Fruit fly (Drosophila melanogaster) whole organism, prepupa: Measurements from ENCODE around the gene path.
A peak's percentile ranks its signal among the peaks of the same experiment; 100 is the strongest.

Source experiments
- Blimp-1 ChIP-seq: fragments of 200-800 bp; sonication (Bioruptor generic); optimal IDR thresholded peaks from 3 replicates; lab custom pipeline; 2017; ENCODE audit warnings: missing biosample characterization, missing genetic modification characterization, mild to moderate bottlenecking, moderate library complexity, missing genetic modification reagents
- CG10631 ChIP-seq: fragments of 200-800 bp; sonication (Bioruptor generic); optimal IDR thresholded peaks from 2 replicates; lab custom pipeline; 2016; ENCODE audit warnings: missing biosample characterization, missing genetic modification characterization
- CG10669 ChIP-seq: fragments of 200-800 bp; sonication (Bioruptor generic); optimal IDR thresholded peaks from 3 replicates; lab custom pipeline; 2018; ENCODE audit warnings: missing biosample characterization, mild to moderate bottlenecking, missing genetic modification characterization, moderate library complexity
- CG11902 ChIP-seq: fragments of 200-800 bp; sonication (Bioruptor generic); optimal IDR thresholded peaks from 3 replicates; lab custom pipeline; 2016; ENCODE audit warnings: missing biosample characterization, missing genetic modification characterization
- CG15336 ChIP-seq: fragments of 200-800 bp; sonication (Bioruptor generic); IDR thresholded peaks from 2 replicates; pipeline ENCODE4 v1.3.6; 2022; ENCODE audit warnings: missing biosample characterization, missing genetic modification characterization
- CG16779 ChIP-seq: fragments of 200-800 bp; sonication (Bioruptor generic); optimal IDR thresholded peaks from 3 replicates; lab custom pipeline; 2017; ENCODE audit warnings: missing biosample characterization, mild to moderate bottlenecking, missing genetic modification characterization
- CG34406 ChIP-seq: fragments of 200-800 bp; sonication (Bioruptor generic); optimal IDR thresholded peaks from 3 replicates; lab custom pipeline; 2016; ENCODE audit warnings: missing biosample characterization, missing genetic modification characterization
- CG3919 ChIP-seq: fragments of 200-800 bp; sonication (Bioruptor generic); optimal IDR thresholded peaks from 3 replicates; lab custom pipeline; 2016; ENCODE audit warnings: missing biosample characterization, missing genetic modification characterization
- CG4318 ChIP-seq: fragments of 200-800 bp; sonication (Bioruptor generic); optimal IDR thresholded peaks from 3 replicates; lab custom pipeline; 2017; ENCODE audit warnings: missing biosample characterization, mild to moderate bottlenecking, missing genetic modification characterization
- CG6163 ChIP-seq: fragments of 200-800 bp; sonication (Bioruptor generic); IDR thresholded peaks from 3 replicates; pipeline ENCODE4 v1.3.6; 2022; ENCODE audit warnings: missing biosample characterization, missing genetic modification characterization
- CG6276 ChIP-seq: fragments of 200-800 bp; sonication (Bioruptor generic); optimal IDR thresholded peaks from 2 replicates; lab custom pipeline; 2017; ENCODE audit warnings: missing biosample characterization, mild to moderate bottlenecking, missing genetic modification characterization
- CG6792 ChIP-seq: fragments of 200-800 bp; sonication (Bioruptor generic); optimal IDR thresholded peaks from 3 replicates; lab custom pipeline; 2016; ENCODE audit warnings: missing biosample characterization, missing genetic modification characterization
- CG6808 ChIP-seq: fragments of 200-800 bp; sonication (Bioruptor generic); optimal IDR thresholded peaks from 3 replicates; lab custom pipeline; 2017; ENCODE audit warnings: missing biosample characterization, missing genetic modification characterization, mild to moderate bottlenecking, moderate library complexity, missing genetic modification reagents
- CG6854 ChIP-seq: fragments of 200-800 bp; sonication (Bioruptor generic); optimal IDR thresholded peaks from 2 replicates; lab custom pipeline; 2017; ENCODE audit warnings: missing biosample characterization, mild to moderate bottlenecking, missing genetic modification characterization
- CG7368 ChIP-seq: fragments of 200-800 bp; sonication (Bioruptor generic); optimal IDR thresholded peaks from 3 replicates; lab custom pipeline; 2016; ENCODE audit warnings: missing biosample characterization, missing genetic modification characterization
- CG8119 ChIP-seq: fragments of 200-800 bp; sonication (Bioruptor generic); IDR thresholded peaks from 3 replicates; pipeline ENCODE4 v1.3.6; 2022; ENCODE audit warnings: missing biosample characterization, missing genetic modification characterization
- CG8319 ChIP-seq: fragments of 200-800 bp; sonication (Bioruptor generic); optimal IDR thresholded peaks from 3 replicates; lab custom pipeline; 2016; ENCODE audit warnings: missing biosample characterization, missing genetic modification characterization
- CG8632 ChIP-seq: fragments of 200-800 bp; sonication (Bioruptor generic); optimal IDR thresholded peaks from 3 replicates; lab custom pipeline; 2016; ENCODE audit warnings: missing biosample characterization, missing genetic modification characterization
- CG9139 ChIP-seq: fragments of 200-800 bp; sonication (Bioruptor generic); optimal IDR thresholded peaks from 3 replicates; lab custom pipeline; 2017; ENCODE audit warnings: missing biosample characterization, mild to moderate bottlenecking, missing genetic modification characterization
- Eip78C ChIP-seq: fragments of 200-800 bp; sonication (Bioruptor generic); peaks from one replicate; lab custom pipeline; 2016; ENCODE audit warnings: missing biosample characterization, missing genetic modification characterization
- Eip93F ChIP-seq: fragments of 200-800 bp; sonication (Bioruptor generic); optimal IDR thresholded peaks from 2 replicates; lab custom pipeline; 2016; ENCODE audit warnings: missing biosample characterization, mild to moderate bottlenecking, missing genetic modification characterization
- Ets21C ChIP-seq: fragments of 200-800 bp; sonication (Bioruptor generic); optimal IDR thresholded peaks from 3 replicates; lab custom pipeline; 2016; ENCODE audit warnings: missing biosample characterization, missing genetic modification characterization
- Ets96B ChIP-seq: fragments of 200-800 bp; optimal IDR thresholded peaks from 2 replicates; lab custom pipeline; 2019; ENCODE audit warnings: missing biosample characterization, mild to moderate bottlenecking, missing genetic modification characterization, moderate library complexity
- Gug ChIP-seq: fragments of 200-800 bp; sonication (Bioruptor generic); IDR thresholded peaks from 2 replicates; pipeline ENCODE4 v1.3.6; 2022; ENCODE audit warnings: missing biosample characterization, missing genetic modification characterization
- Hr39 ChIP-seq: fragments of 200-800 bp; sonication (Bioruptor generic); optimal IDR thresholded peaks from 2 replicates; lab custom pipeline; 2016; ENCODE audit warnings: missing biosample characterization, missing genetic modification characterization
- Hr4 ChIP-seq: fragments of 200-800 bp; sonication (Bioruptor generic); optimal IDR thresholded peaks from 3 replicates; lab custom pipeline; 2016; ENCODE audit warnings: missing biosample characterization, missing genetic modification characterization
- OdsH ChIP-seq: fragments of 200-800 bp; sonication (Bioruptor generic); optimal IDR thresholded peaks from 3 replicates; lab custom pipeline; 2016; ENCODE audit warnings: missing biosample characterization, missing genetic modification characterization
- Sox102F ChIP-seq: fragments of 200-800 bp; sonication (Bioruptor generic); optimal IDR thresholded peaks from 2 replicates; lab custom pipeline; 2016; ENCODE audit warnings: missing biosample characterization, mild to moderate bottlenecking, missing genetic modification characterization
- achi ChIP-seq: fragments of 200-800 bp; sonication (Bioruptor generic); optimal IDR thresholded peaks from 3 replicates; lab custom pipeline; 2016; ENCODE audit warnings: missing biosample characterization, missing genetic modification characterization
- acj6 ChIP-seq: fragments of 200-800 bp; sonication (Bioruptor generic); optimal IDR thresholded peaks from 3 replicates; lab custom pipeline; 2016; ENCODE audit warnings: missing biosample characterization, missing genetic modification characterization
- cyc ChIP-seq: fragments of 200-800 bp; sonication (Bioruptor generic); optimal IDR thresholded peaks from 3 replicates; lab custom pipeline; 2016; ENCODE audit warnings: missing biosample characterization, missing genetic modification characterization
- dac ChIP-seq: fragments of 200-800 bp; sonication (Bioruptor generic); optimal IDR thresholded peaks from 2 replicates; lab custom pipeline; 2017; ENCODE audit warnings: missing biosample characterization, mild to moderate bottlenecking, missing genetic modification characterization
- dsx ChIP-seq: fragments of 200-800 bp; optimal IDR thresholded peaks from 3 replicates; lab custom pipeline; 2019; ENCODE audit warnings: missing biosample characterization, mild to moderate bottlenecking, missing genetic modification characterization, moderate library complexity; ENCODE audit not compliant: poor library complexity, severe bottlenecking
- eg ChIP-seq: fragments of 200-800 bp; sonication (Bioruptor generic); IDR thresholded peaks from 3 replicates; pipeline ENCODE4 v1.3.6; 2022; ENCODE audit warnings: missing biosample characterization, missing genetic modification characterization
- fd59A ChIP-seq: fragments of 200-800 bp; sonication (Bioruptor generic); optimal IDR thresholded peaks from 2 replicates; lab custom pipeline; 2017; ENCODE audit warnings: missing biosample characterization, mild to moderate bottlenecking, missing genetic modification characterization, missing genetic modification reagents
- fd85E ChIP-seq: fragments of 200-800 bp; sonication (Bioruptor generic); optimal IDR thresholded peaks from 3 replicates; lab custom pipeline; 2016; ENCODE audit warnings: missing biosample characterization, missing genetic modification characterization
- net ChIP-seq: fragments of 200-800 bp; sonication (Bioruptor generic); optimal IDR thresholded peaks from 3 replicates; lab custom pipeline; 2016; ENCODE audit warnings: missing biosample characterization, missing genetic modification characterization
- pdm3 ChIP-seq: fragments of 200-800 bp; sonication (Bioruptor generic); optimal IDR thresholded peaks from 3 replicates; lab custom pipeline; 2016; ENCODE audit warnings: missing biosample characterization, missing genetic modification characterization
- spab ChIP-seq: fragments of 200-800 bp; sonication (Bioruptor generic); optimal IDR thresholded peaks from 2 replicates; lab custom pipeline; 2017; ENCODE audit warnings: missing biosample characterization, mild to moderate bottlenecking, missing genetic modification characterization, missing genetic modification reagents
- ss ChIP-seq, 2 experiments: fragments of 200-800 bp; sonication (Bioruptor generic); optimal IDR thresholded peaks; 2 replicates in 1 of 2; 3 replicates in 1 of 2; lab custom pipeline; 2017 to 2018; ENCODE audit warnings: mild to moderate bottlenecking in 2 of 2, missing biosample characterization in 2 of 2, missing genetic modification characterization in 2 of 2, moderate library complexity in 1 of 2
- svp ChIP-seq: fragments of 200-800 bp; sonication (Bioruptor generic); peaks from one replicate; lab custom pipeline; 2016; ENCODE audit warnings: missing biosample characterization, missing genetic modification characterization
- topi ChIP-seq: fragments of 200-800 bp; sonication (Bioruptor generic); optimal IDR thresholded peaks from 3 replicates; lab custom pipeline; 2016; ENCODE audit warnings: missing biosample characterization, missing genetic modification characterization
- vri ChIP-seq: fragments of 200-800 bp; sonication (Bioruptor generic); optimal IDR thresholded peaks from 3 replicates; lab custom pipeline; 2016; ENCODE audit warnings: missing biosample characterization, mild to moderate bottlenecking, missing genetic modification characterization

Gene path

dm6 chr3L:9549690-9550303 lies 44.7 kb upstream of the path start (continued):
- peak; percentile 83 to 91 for TF ChIP-seq ss (GFP tag; optimal IDR thresholded peaks at IDR 0.05; lab: Kevin White, UChicago)
- peak; percentile 27 for TF ChIP-seq Ets21C
- no peak for TF ChIP-seq CG6854 (GFP tag; lab: Kevin White, UChicago)
- peak; percentile 54 for TF ChIP-seq acj6 (GFP tag; lab: Kevin White, UChicago)
- peak; percentile 50 for TF ChIP-seq Eip93F (GFP tag; lab: Kevin White, UChicago)
- peak; percentile 61 for TF ChIP-seq CG16779 (tag; lab: Kevin White, UChicago)
- TF ChIP-seq Sox102F (GFP tag; lab: Kevin White, UChicago) = no peak
- TF ChIP-seq CG34406 (GFP tag; lab: Kevin White, UChicago) = peak; percentile 39
- peak; percentile 62 for TF ChIP-seq cyc (GFP tag; lab: Kevin White, UChicago)
- TF ChIP-seq CG3919 (GFP tag; lab: Kevin White, UChicago) = peak; percentile 78
- peak; percentile 73 for TF ChIP-seq topi (GFP tag; lab: Kevin White, UChicago)
- no peak for TF ChIP-seq Blimp-1 (GFP tag; lab: Kevin White, UChicago)
- TF ChIP-seq CG8632 (GFP tag; lab: Kevin White, UChicago) = peak; percentile 19
- TF ChIP-seq dsx = peak; percentile 92
- TF ChIP-seq CG9139 (GFP tag; lab: Kevin White, UChicago) = peak; percentile 60
- TF ChIP-seq Hr4 (GFP tag; lab: Kevin White, UChicago) = peak; percentile 24
- TF ChIP-seq Hr39 (GFP tag; lab: Kevin White, UChicago) = peak; percentile 34
- TF ChIP-seq CG11902 = peak; percentile 1
- peak; percentile 48 for TF ChIP-seq OdsH (GFP tag; lab: Kevin White, UChicago)
- TF ChIP-seq net (GFP tag; lab: Kevin White, UChicago) = peak; percentile 51

- TF ChIP-seq CG11902 (no peak), CG8319 (GFP tag; lab: Kevin White, UChicago) (no peak), pdm3 (no peak), dsx (peak; percentile 24), Ets21C (no peak), fd85E (GFP tag; lab: Kevin White, UChicago) (no peak), achi (GFP tag; lab: Kevin White, UChicago) (no peak), CG9139 (GFP tag; lab: Kevin White, UChicago) (no peak), CG6808 (GFP tag; lab: Kevin White, UChicago) (peak; percentile 5), CG8119 (GFP tag; lab: Robert Waterston, UW) (0 out of 3 replicates have a peak, but pooled peaks have one; percentile 13)
Measured at dm6 chr3L:9548800-9549199, 43.7 kb upstream of the path start.

- TF ChIP-seq Blimp-1 (GFP tag; lab: Kevin White, UChicago) = peak; percentile 13
- no peak for TF ChIP-seq CG4318
Measured at dm6 chr3L:9547910-9548309, 42.8 kb upstream of the path start.

dm6 chr3L:9546875-9547324 lies 41.8 kb upstream of the path start, which contains the start of gene CG42673:
TSS of gene CG42673 (plus strand) at chr3L:9547220.
- TF ChIP-seq net (GFP tag; lab: Kevin White, UChicago) (peak; percentile 47), Blimp-1 (GFP tag; lab: Kevin White, UChicago) (peak; percentile 99), fd59A (GFP tag; lab: Kevin White, UChicago) (no peak), CG6792 (GFP tag; lab: Kevin White, UChicago) (no peak), CG6854 (GFP tag; lab: Kevin White, UChicago) (peak; percentile 89), CG6276 (GFP tag; lab: Kevin White, UChicago) (peak; percentile 69), vri (GFP tag; lab: Kevin White, UChicago) (peak; percentile 36), CG11902 (no peak), OdsH (GFP tag; lab: Kevin White, UChicago) (peak; percentile 3), CG9139 (GFP tag; lab: Kevin White, UChicago) (peak; percentile 18), spab (GFP tag; lab: Kevin White, UChicago) (no peak), CG15336 (GFP tag; lab: Robert Waterston, UW) (peak; percentile 66; the same call in 1 of the 2 replicates), Sox102F (GFP tag; lab: Kevin White, UChicago) (peak; percentile 72), dac (GFP tag; lab: Kevin White, UChicago) (no peak), CG10631 (no peak), ss (GFP tag; optimal IDR thresholded peaks at IDR 0.05; lab: Kevin White, UChicago) (peak; percentile 31 to 33), Gug (GFP tag; lab: Robert Waterston, UW) (no peak), Eip78C (GFP tag; lab: Kevin White, UChicago) (peak; percentile 62), CG10669 (GFP tag; lab: Kevin White, UChicago) (no peak), Ets96B (tag; lab: Kevin White, UChicago) (no peak), svp (peak; percentile 64), Ets21C (no peak), CG6163 (GFP tag; lab: Robert Waterston, UW) (peak; percentile 65; the same call in 2 of the 3 replicates), dsx (peak; percentile 26), CG16779 (tag; lab: Kevin White, UChicago) (peak; percentile 31), eg (GFP tag; lab: Robert Waterston, UW) (peak; percentile 64; the same call in 1 of the 3 replicates), Hr39 (GFP tag; lab: Kevin White, UChicago) (no peak), CG7368 (no peak)
